Worm (Caenorhabditis elegans) whole organism, L3 larva: ENCODE measurements around the gene Y43F8B.14.

ENCODE experiments used
- ceh-82 ChIP-seq: fragments of 150-350 bp; optimal IDR thresholded peaks from 2 replicates; lab custom pipeline; 2014; ENCODE audit warnings: missing biosample characterization, missing genetic modification characterization
- egl-27 ChIP-seq: sonication (generic microtip); optimal IDR thresholded peaks from 4 replicates; lab custom pipeline; 2017; ENCODE audit warnings: missing biosample characterization, missing genetic modification reagents, missing genetic modification characterization
- elt-3 ChIP-seq, 3 experiments: fragments of 150-350 bp in 1 of 3; sonication (generic microtip) in 2 of 3; optimal IDR thresholded peaks; 2 replicates in 2 of 3; 4 replicates in 1 of 3; lab custom pipeline; 2014 to 2017; ENCODE audit warnings: missing biosample characterization in 3 of 3, missing genetic modification characterization in 3 of 3
- fkh-10 ChIP-seq: sonication (generic microtip); optimal IDR thresholded peaks from 2 replicates; lab custom pipeline; 2017; ENCODE audit warnings: missing biosample characterization, missing genetic modification reagents, missing genetic modification characterization
- fos-1 ChIP-seq: fragments of 150-350 bp; optimal IDR thresholded peaks from 2 replicates; lab custom pipeline; 2014; ENCODE audit warnings: missing biosample characterization, missing genetic modification characterization
- lin-39 ChIP-seq: fragments of 150-350 bp; optimal IDR thresholded peaks from 2 replicates; lab custom pipeline; 2018; ENCODE audit warnings: missing biosample characterization, missing genetic modification reagents, missing genetic modification characterization
- mdl-1 ChIP-seq: fragments of 150-350 bp; optimal IDR thresholded peaks from 2 replicates; lab custom pipeline; 2014; ENCODE audit warnings: missing biosample characterization, missing genetic modification characterization
- nhr-11 ChIP-seq: fragments of 150-350 bp; optimal IDR thresholded peaks from 2 replicates; lab custom pipeline; 2014; ENCODE audit warnings: missing biosample characterization, missing genetic modification characterization
- nhr-237 ChIP-seq: fragments of 150-350 bp; optimal IDR thresholded peaks from 2 replicates; lab custom pipeline; 2014; ENCODE audit warnings: missing biosample characterization, missing genetic modification characterization
- skn-1 ChIP-seq: fragments of 150-350 bp; optimal IDR thresholded peaks from 2 replicates; lab custom pipeline; 2014; ENCODE audit warnings: missing biosample characterization, missing genetic modification characterization
- unc-62 ChIP-seq: fragments of 150-350 bp; sonication (generic microtip); optimal IDR thresholded peaks from 4 replicates; lab custom pipeline; 2014; ENCODE audit warnings: missing biosample characterization, missing genetic modification reagents, missing genetic modification characterization
- ztf-11 ChIP-seq: fragments of 150-350 bp; optimal IDR thresholded peaks from 2 replicates; lab custom pipeline; 2014; ENCODE audit warnings: missing biosample characterization, missing genetic modification characterization

- no peak for TF ChIP-seq fkh-10
- no peak for TF ChIP-seq elt-3 (tag; optimal IDR thresholded peaks at IDR 0.05; lab: Kevin White, UChicago)
- TF ChIP-seq mdl-1 (tag; lab: Kevin White, UChicago), result no peak
- no peak for TF ChIP-seq egl-27
- no peak for TF ChIP-seq fos-1
- TF ChIP-seq unc-62, result no peak
- TF ChIP-seq nhr-237 (tag; lab: Kevin White, UChicago), result no peak
- TF ChIP-seq ztf-11 (tag; lab: Kevin White, UChicago), result no peak
- no peak for TF ChIP-seq lin-39 (tag; lab: Kevin White, UChicago)
- no peak for TF ChIP-seq ceh-82
- TF ChIP-seq nhr-11 (tag; lab: Kevin White, UChicago), result no peak
- no peak for TF ChIP-seq skn-1 (tag; lab: Kevin White, UChicago)
These were observed 35.5 kb upstream of the Y43F8B.14 start, which contains the start of gene Y43F8B.29 for ce11 chrV:19491302-19491701.
